Worm (Caenorhabditis elegans): ENCODE results near the gene C05E4.12.

DNA sequence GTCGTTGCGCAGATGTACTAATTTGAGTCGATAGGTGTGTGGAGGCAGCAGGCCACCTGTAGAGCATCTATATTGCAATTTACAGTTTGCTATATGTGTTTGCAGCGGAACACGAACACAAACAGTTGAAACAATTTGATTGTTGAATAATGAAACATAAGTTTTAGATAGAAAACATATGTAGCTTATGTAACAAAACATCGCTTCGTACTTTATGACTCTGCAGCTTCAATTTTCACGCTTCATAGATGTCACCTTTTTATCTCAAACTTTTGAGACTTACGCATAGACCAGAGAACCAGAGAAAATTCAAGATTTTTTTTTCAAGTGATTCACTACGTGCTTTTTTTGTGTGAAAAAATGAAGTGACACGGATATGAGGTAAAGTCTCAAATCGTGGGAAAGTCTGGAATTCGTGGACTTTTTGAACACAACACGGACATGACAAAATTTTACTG is 37.9 kb downstream of the C05E4.12 start, which contains the start of gene fbxb-72:
- TF ChIP-seq pha-4 (tag; optimal IDR thresholded peaks at IDR 0.05) (peak; percentile 94), sptf-2 (GFP tag; optimal IDR thresholded peaks at IDR 0.05) (no peak), Y53F4B.3 (GFP tag; IDR thresholded peaks at IDR 0.05) (no peak)
